Fruit fly (Drosophila melanogaster) whole organism, pupa: Measurements from ENCODE around the gene CG14273.

ENCODE experiments used
- CG10348 ChIP-seq: fragments of 200-800 bp; sonication (Bioruptor generic); IDR thresholded peaks from 2 replicates; pipeline ENCODE4 v1.3.6; 2022; ENCODE audit warnings: missing biosample characterization, missing genetic modification characterization
- CG14655 ChIP-seq: fragments of 200-800 bp; sonication (Bioruptor generic); optimal IDR thresholded peaks from 3 replicates; lab custom pipeline; 2017; ENCODE audit warnings: mild to moderate bottlenecking, missing biosample characterization, missing genetic modification reagents, missing genetic modification characterization
- CG15710 ChIP-seq: fragments of 200-800 bp; sonication (Bioruptor generic); optimal IDR thresholded peaks from 2 replicates; lab custom pipeline; 2018; ENCODE audit warnings: missing biosample characterization, mild to moderate bottlenecking, missing genetic modification characterization, moderate library complexity
- CG32121 ChIP-seq: fragments of 200-800 bp; sonication (Bioruptor generic); IDR thresholded peaks from 2 replicates; pipeline ENCODE4 v1.3.6; 2022; ENCODE audit warnings: missing biosample characterization, missing genetic modification characterization
- CG34367 ChIP-seq: fragments of 200-800 bp; sonication (Bioruptor generic); optimal IDR thresholded peaks from 2 replicates; lab custom pipeline; 2018; ENCODE audit warnings: missing biosample characterization, mild to moderate bottlenecking, missing genetic modification characterization
- CG4496 ChIP-seq: fragments of 200-800 bp; sonication (Bioruptor generic); IDR thresholded peaks from 3 replicates; pipeline ENCODE4 v1.3.6; 2022; ENCODE audit warnings: missing biosample characterization, missing genetic modification characterization
- CG8159 ChIP-seq: fragments of 200-800 bp; sonication (Bioruptor generic); optimal IDR thresholded peaks from 3 replicates; lab custom pipeline; 2018; ENCODE audit warnings: missing biosample characterization, mild to moderate bottlenecking, missing genetic modification characterization, moderate library complexity
- CG8301 ChIP-seq: fragments of 200-800 bp; sonication (Bioruptor generic); optimal IDR thresholded peaks from 2 replicates; lab custom pipeline; 2018; ENCODE audit warnings: missing biosample characterization, mild to moderate bottlenecking, missing genetic modification characterization
- CG9948 ChIP-seq: fragments of 200-800 bp; sonication (Bioruptor generic); optimal IDR thresholded peaks from 2 replicates; lab custom pipeline; 2018; ENCODE audit warnings: missing biosample characterization, mild to moderate bottlenecking, missing genetic modification characterization, moderate library complexity
- D1 ChIP-seq: fragments of 200-800 bp; sonication (Bioruptor generic); optimal IDR thresholded peaks from 2 replicates; lab custom pipeline; 2018; ENCODE audit warnings: missing biosample characterization, mild to moderate bottlenecking, missing genetic modification characterization, moderate library complexity
- EcR ChIP-seq: fragments of 200-800 bp; sonication (Bioruptor generic); optimal IDR thresholded peaks from 3 replicates; lab custom pipeline; 2019; ENCODE audit warnings: missing biosample characterization, missing genetic modification characterization, mild to moderate bottlenecking, moderate library complexity, missing genetic modification reagents
- Ets98B ChIP-seq: fragments of 200-800 bp; sonication (Bioruptor generic); IDR thresholded peaks from 2 replicates; pipeline ENCODE4 v1.3.6; 2022; ENCODE audit warnings: missing biosample characterization, missing genetic modification characterization
- Pif1A ChIP-seq: fragments of 200-800 bp; sonication (Bioruptor generic); optimal IDR thresholded peaks from 3 replicates; lab custom pipeline; 2016; ENCODE audit warnings: missing biosample characterization, missing genetic modification characterization
- fd96Ca ChIP-seq: fragments of 200-800 bp; sonication (Bioruptor generic); IDR thresholded peaks from 3 replicates; pipeline ENCODE4 v1.3.6; 2022; ENCODE audit warnings: missing biosample characterization, missing genetic modification characterization

- TF ChIP-seq CG8159 (tag; lab: Kevin White, UChicago), result no peak
- TF ChIP-seq CG34367 (tag; lab: Kevin White, UChicago), result no peak
- no peak for TF ChIP-seq CG15710
- TF ChIP-seq CG9948 (tag; lab: Kevin White, UChicago), result no peak
- TF ChIP-seq fd96Ca (GFP tag; lab: Robert Waterston, UW), result no peak
- TF ChIP-seq Pif1A (GFP tag; lab: Kevin White, UChicago), result no peak
- no peak for TF ChIP-seq EcR
- TF ChIP-seq CG14655 (GFP tag; lab: Kevin White, UChicago), result no peak
- no peak for TF ChIP-seq CG4496 (GFP tag; lab: Robert Waterston, UW)
- TF ChIP-seq Ets98B (GFP tag; lab: Robert Waterston, UW), result no peak
- TF ChIP-seq CG10348, result no peak
- no peak for TF ChIP-seq CG8301
- no peak for TF ChIP-seq D1
- TF ChIP-seq CG32121 (GFP tag; lab: Robert Waterston, UW), result no peak
These were observed 37.1 kb upstream of the CG14273 start, which contains the start of gene CG7840 for dm6 chr2L:8305409-8305808.
